Fruit fly (Drosophila melanogaster) whole organism, embryonic: ENCODE measurements around the gene Fbxl7.
A peak's percentile ranks its signal among the peaks of the same experiment; 100 is the strongest.

Experiments
- Abd-B ChIP-seq: fragments of 200-800 bp; sonication (Bioruptor generic); optimal IDR thresholded peaks from 2 replicates; lab custom pipeline; 2018; ENCODE audit warnings: missing biosample characterization, mild to moderate bottlenecking, missing genetic modification characterization, moderate library complexity
- Adf1 ChIP-seq: fragments of 200-800 bp; sonication (Bioruptor generic); IDR thresholded peaks from 2 replicates; pipeline ENCODE4 v1.3.6; 2022; ENCODE audit warnings: missing biosample characterization, missing genetic modification characterization
- CG11456 ChIP-seq: fragments of 200-800 bp; sonication (Bioruptor generic); IDR thresholded peaks from 3 replicates; pipeline ENCODE4 v1.3.6; 2022; ENCODE audit warnings: missing biosample characterization, missing genetic modification characterization
- CG11696 ChIP-seq: fragments of 200-800 bp; sonication (Bioruptor generic); IDR thresholded peaks from 2 replicates; pipeline ENCODE4 v1.3.6; 2022; ENCODE audit warnings: missing biosample characterization, missing genetic modification characterization
- CG14860 ChIP-seq: fragments of 200-800 bp; sonication (Bioruptor generic); IDR thresholded peaks from 3 replicates; pipeline ENCODE4 v1.3.6; 2022; ENCODE audit warnings: missing biosample characterization, missing genetic modification characterization; ENCODE audit not compliant: partially characterized antibody
- CG1603 ChIP-seq: fragments of 200-800 bp; sonication (Bioruptor generic); optimal IDR thresholded peaks from 2 replicates; lab custom pipeline; 2019; ENCODE audit warnings: missing biosample characterization, mild to moderate bottlenecking, missing genetic modification characterization, moderate library complexity
- CG17568 ChIP-seq: fragments of 200-800 bp; sonication (Bioruptor generic); optimal IDR thresholded peaks from 2 replicates; lab custom pipeline; 2018; ENCODE audit warnings: missing biosample characterization, mild to moderate bottlenecking, missing genetic modification characterization, moderate library complexity
- CG17802 ChIP-seq: fragments of 200-800 bp; sonication (Bioruptor generic); optimal IDR thresholded peaks from 2 replicates; lab custom pipeline; 2018; ENCODE audit warnings: missing biosample characterization, mild to moderate bottlenecking, missing genetic modification characterization, moderate library complexity
- CG18599 ChIP-seq: fragments of 200-800 bp; sonication (Bioruptor generic); optimal IDR thresholded peaks from 3 replicates; lab custom pipeline; 2017; ENCODE audit warnings: missing biosample characterization, missing genetic modification characterization, mild to moderate bottlenecking, moderate library complexity, missing genetic modification reagents
- CG18764 ChIP-seq: fragments of 200-800 bp; sonication (Bioruptor generic); optimal IDR thresholded peaks from 3 replicates; lab custom pipeline; 2016; ENCODE audit warnings: missing biosample characterization, missing genetic modification characterization
- CG3163 ChIP-seq: fragments of 200-800 bp; sonication (Bioruptor generic); optimal IDR thresholded peaks from 3 replicates; lab custom pipeline; 2016; ENCODE audit warnings: missing biosample characterization, missing genetic modification characterization
- CG3281 ChIP-seq: fragments of 200-800 bp; sonication (Bioruptor generic); optimal IDR thresholded peaks from 3 replicates; lab custom pipeline; 2017; ENCODE audit warnings: missing biosample characterization, mild to moderate bottlenecking, missing genetic modification characterization
- CG34422 ChIP-seq: fragments of 200-800 bp; sonication (Bioruptor generic); IDR thresholded peaks from 3 replicates; pipeline ENCODE4 v1.3.6; 2022; ENCODE audit warnings: missing biosample characterization, missing genetic modification characterization
- CG4360 ChIP-seq: fragments of 200-800 bp; sonication (Bioruptor generic); IDR thresholded peaks from 2 replicates; pipeline ENCODE4 v1.3.6; 2022; ENCODE audit warnings: missing biosample characterization, missing genetic modification characterization
- CG6175 ChIP-seq: fragments of 200-800 bp; sonication (Bioruptor generic); IDR thresholded peaks from 3 replicates; pipeline ENCODE4 v1.3.6; 2022; ENCODE audit warnings: missing biosample characterization, missing genetic modification characterization
- CG6254 ChIP-seq: fragments of 200-800 bp; sonication (Bioruptor generic); optimal IDR thresholded peaks from 3 replicates; lab custom pipeline; 2017; ENCODE audit warnings: mild to moderate bottlenecking, missing biosample characterization, missing genetic modification reagents, missing genetic modification characterization
- CG6854 ChIP-seq: fragments of 200-800 bp; sonication (Bioruptor generic); optimal IDR thresholded peaks from 3 replicates; lab custom pipeline; 2017; ENCODE audit warnings: missing biosample characterization, mild to moderate bottlenecking, missing genetic modification characterization
- CG8290 ChIP-seq, 3 experiments: fragments of 200-800 bp; sonication (Bioruptor generic); optimal IDR thresholded peaks; 2 replicates each; lab custom pipeline; 2016 to 2019; ENCODE audit warnings: missing biosample characterization in 3 of 3, missing genetic modification characterization in 3 of 3, mild to moderate bottlenecking in 2 of 3, moderate library complexity in 1 of 3
- CG8765 ChIP-seq: fragments of 200-800 bp; sonication (Bioruptor generic); IDR thresholded peaks from 2 replicates; pipeline ENCODE4 v1.3.6; 2022; ENCODE audit warnings: missing biosample characterization, missing genetic modification characterization
- CG9215 ChIP-seq: fragments of 200-800 bp; sonication (Bioruptor generic); IDR thresholded peaks from 2 replicates; pipeline ENCODE4 v1.3.6; 2022; ENCODE audit warnings: missing biosample characterization, missing genetic modification characterization
- CG9727 ChIP-seq: fragments of 200-800 bp; sonication (Bioruptor generic); optimal IDR thresholded peaks from 3 replicates; lab custom pipeline; 2017; ENCODE audit warnings: missing biosample characterization, mild to moderate bottlenecking, missing genetic modification characterization
- Hand ChIP-seq: fragments of 200-800 bp; sonication (Bioruptor generic); optimal IDR thresholded peaks from 2 replicates; lab custom pipeline; 2017; ENCODE audit warnings: mild to moderate bottlenecking, missing biosample characterization, missing genetic modification reagents, missing genetic modification characterization
- Hsf ChIP-seq: fragments of 200-800 bp; sonication (Bioruptor generic); optimal IDR thresholded peaks from 3 replicates; lab custom pipeline; 2016; ENCODE audit warnings: missing biosample characterization, missing genetic modification characterization
- NK7.1 ChIP-seq: fragments of 200-800 bp; sonication (Bioruptor generic); optimal IDR thresholded peaks from 3 replicates; lab custom pipeline; 2016; ENCODE audit warnings: missing biosample characterization, missing genetic modification characterization
- Nf-YA ChIP-seq: fragments of 200-800 bp; sonication (Bioruptor generic); IDR thresholded peaks from 2 replicates; pipeline ENCODE4 v1.3.6; 2022; ENCODE audit warnings: missing biosample characterization, missing genetic modification characterization
- Nf-YB ChIP-seq: fragments of 200-800 bp; sonication (Bioruptor generic); optimal IDR thresholded peaks from 3 replicates; lab custom pipeline; 2019; ENCODE audit warnings: missing biosample characterization, mild to moderate bottlenecking, missing genetic modification characterization, moderate library complexity
- Rx ChIP-seq: fragments of 200-800 bp; sonication (Bioruptor generic); IDR thresholded peaks from 2 replicates; pipeline ENCODE4 v1.3.6; 2022; ENCODE audit warnings: missing biosample characterization, missing genetic modification characterization
- Side ChIP-seq: fragments of 200-800 bp; sonication (Bioruptor generic); optimal IDR thresholded peaks from 2 replicates; lab custom pipeline; 2016; ENCODE audit warnings: missing biosample characterization, missing genetic modification characterization
- Xrp1 ChIP-seq: fragments of 200-800 bp; sonication (Bioruptor generic); IDR thresholded peaks from 2 replicates; pipeline ENCODE4 v1.3.6; 2022; ENCODE audit warnings: missing biosample characterization, missing genetic modification characterization
- bab2 ChIP-seq: fragments of 200-800 bp; sonication (Bioruptor generic); optimal IDR thresholded peaks from 2 replicates; lab custom pipeline; 2016; ENCODE audit warnings: missing biosample characterization, missing genetic modification characterization
- br ChIP-seq: fragments of >200 bp; optimal IDR thresholded peaks from 2 replicates; lab custom pipeline; 2017
- caup ChIP-seq: fragments of 200-800 bp; sonication (Bioruptor generic); optimal IDR thresholded peaks from 3 replicates; lab custom pipeline; 2017; ENCODE audit warnings: missing biosample characterization, mild to moderate bottlenecking, missing genetic modification characterization, moderate library complexity; ENCODE audit not compliant: severe bottlenecking
- chif ChIP-seq, 2 experiments: fragments of 200-800 bp; sonication (Bioruptor generic); optimal IDR thresholded peaks; 3 replicates each; lab custom pipeline; 2016; ENCODE audit warnings: missing biosample characterization in 2 of 2, missing genetic modification characterization in 2 of 2
- ci ChIP-seq: fragments of 200-800 bp; sonication (Bioruptor generic); IDR thresholded peaks from 3 replicates; pipeline ENCODE4 v1.3.6; 2022; ENCODE audit warnings: missing biosample characterization, missing genetic modification characterization
- dati ChIP-seq: fragments of 200-800 bp; sonication (Bioruptor generic); IDR thresholded peaks from 2 replicates; pipeline ENCODE4 v1.3.6; 2022; ENCODE audit warnings: missing biosample characterization, missing genetic modification characterization
- dmrt11E ChIP-seq: fragments of 200-800 bp; sonication (Bioruptor generic); optimal IDR thresholded peaks from 3 replicates; lab custom pipeline; 2018; ENCODE audit warnings: missing biosample characterization, mild to moderate bottlenecking, missing genetic modification characterization, moderate library complexity
- ems ChIP-seq: fragments of 200-800 bp; sonication (Bioruptor generic); optimal IDR thresholded peaks from 3 replicates; lab custom pipeline; 2016; ENCODE audit warnings: missing biosample characterization, missing genetic modification characterization
- fd3F ChIP-seq: fragments of 200-800 bp; sonication (Bioruptor generic); optimal IDR thresholded peaks from 2 replicates; lab custom pipeline; 2018; ENCODE audit warnings: missing biosample characterization, mild to moderate bottlenecking, missing genetic modification characterization, moderate library complexity
- fd64A ChIP-seq: fragments of 200-800 bp; sonication (Bioruptor generic); optimal IDR thresholded peaks from 3 replicates; lab custom pipeline; 2018; ENCODE audit warnings: missing biosample characterization, mild to moderate bottlenecking, missing genetic modification characterization
- gsb ChIP-seq: fragments of 200-800 bp; sonication (Bioruptor generic); IDR thresholded peaks from 2 replicates; pipeline ENCODE4 v1.3.6; 2022; ENCODE audit warnings: missing biosample characterization, missing genetic modification characterization
- gt ChIP-seq: fragments of 200-800 bp; sonication (Bioruptor generic); IDR thresholded peaks from 2 replicates; pipeline ENCODE4 v1.3.6; 2022; ENCODE audit warnings: missing biosample characterization, missing genetic modification characterization
- kah ChIP-seq: fragments of 200-800 bp; sonication (Bioruptor generic); optimal IDR thresholded peaks from 2 replicates; lab custom pipeline; 2018; ENCODE audit warnings: missing biosample characterization, mild to moderate bottlenecking, missing genetic modification characterization
- klu ChIP-seq: fragments of 200-800 bp; sonication (Bioruptor generic); IDR thresholded peaks from 2 replicates; pipeline ENCODE4 v1.3.6; 2022; ENCODE audit warnings: missing biosample characterization, missing genetic modification characterization
- lab ChIP-seq: fragments of 200-800 bp; sonication (Bioruptor generic); optimal IDR thresholded peaks from 3 replicates; lab custom pipeline; 2017; ENCODE audit warnings: missing biosample characterization, missing genetic modification characterization, mild to moderate bottlenecking, moderate library complexity, missing genetic modification reagents
- nerfin-2 ChIP-seq: fragments of 200-800 bp; sonication (Bioruptor generic); IDR thresholded peaks from 2 replicates; pipeline ENCODE4 v1.3.6; 2022; ENCODE audit warnings: missing biosample characterization, missing genetic modification characterization; ENCODE audit not compliant: partially characterized antibody
- p53 ChIP-seq: fragments of 200-800 bp; sonication (Bioruptor generic); optimal IDR thresholded peaks from 2 replicates; lab custom pipeline; 2016; ENCODE audit warnings: missing biosample characterization, missing genetic modification characterization
- ro ChIP-seq: fragments of 200-800 bp; sonication (Bioruptor generic); IDR thresholded peaks from 2 replicates; pipeline ENCODE4 v1.3.6; 2022; ENCODE audit warnings: missing biosample characterization, missing genetic modification characterization
- slou ChIP-seq: fragments of 200-800 bp; sonication (Bioruptor generic); optimal IDR thresholded peaks from 3 replicates; lab custom pipeline; 2016; ENCODE audit warnings: missing biosample characterization, missing genetic modification characterization
- sna ChIP-seq: fragments of 200-800 bp; sonication (Bioruptor generic); IDR thresholded peaks from 2 replicates; pipeline ENCODE4 v1.3.6; 2022; ENCODE audit warnings: missing biosample characterization, missing genetic modification characterization; ENCODE audit not compliant: partially characterized antibody
- tna ChIP-seq: fragments of 200-800 bp; sonication (Bioruptor generic); IDR thresholded peaks from 2 replicates; pipeline ENCODE4 v1.3.6; 2022; ENCODE audit warnings: missing biosample characterization, missing genetic modification characterization; ENCODE audit not compliant: partially characterized antibody
- zen2 ChIP-seq: fragments of 200-800 bp; sonication (Bioruptor generic); IDR thresholded peaks from 3 replicates; pipeline ENCODE4 v1.3.6; 2022; ENCODE audit warnings: missing biosample characterization, missing genetic modification characterization; ENCODE audit not compliant: partially characterized antibody

The Fbxl7 gene

DNA sequence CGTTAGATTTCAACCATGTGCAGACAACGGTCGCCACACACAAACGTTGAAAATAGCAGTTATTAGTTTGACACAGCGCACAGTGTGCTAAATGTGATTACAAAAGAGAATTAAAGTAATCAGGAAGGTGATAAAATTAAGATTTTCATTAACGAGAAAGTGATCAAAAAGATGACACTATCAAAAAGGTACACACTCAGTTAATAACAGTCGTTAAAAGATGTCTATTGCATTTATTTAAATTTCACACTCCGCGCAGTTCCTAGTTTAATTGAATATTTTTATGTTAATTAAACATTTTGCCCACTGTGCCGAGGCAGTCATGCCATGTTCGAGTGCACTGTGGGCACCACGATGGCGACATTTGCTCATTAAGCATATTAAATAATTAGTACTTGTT, 6.5 kb downstream of the Fbxl7 start (continued):
- TF ChIP-seq CG1603 (tag; lab: Kevin White, UChicago) (peak; percentile 31), klu (no peak), CG4360 (GFP tag; lab: Robert Waterston, UW) (no peak), fd64A (no peak), CG3281 (GFP tag; lab: Kevin White, UChicago) (no peak), lab (GFP tag; lab: Kevin White, UChicago) (peak; percentile 34), nerfin-2 (GFP tag; lab: Robert Waterston, UW) (no peak), CG3163 (no peak), CG34422 (GFP tag; lab: Robert Waterston, UW) (no peak), tna (GFP tag; lab: Robert Waterston, UW) (no peak), Hsf (no peak), bab2 (GFP tag; lab: Kevin White, UChicago) (no peak), CG17802 (tag; lab: Kevin White, UChicago) (no peak), CG14860 (GFP tag; lab: Robert Waterston, UW) (no peak), ems (GFP tag; lab: Kevin White, UChicago) (no peak), Side (no peak), slou (GFP tag; lab: Kevin White, UChicago) (no peak), CG6254 (GFP tag; lab: Kevin White, UChicago) (no peak), CG6175 (GFP tag; lab: Robert Waterston, UW) (no peak), Abd-B (GFP tag; lab: Kevin White, UChicago) (peak; percentile 9), chif (GFP tag; optimal IDR thresholded peaks at IDR 0.05; lab: Kevin White, UChicago) (no peak), dati (no peak), CG9215 (peak; percentile 18; the same call in 1 of the 2 replicates), CG8290 (GFP tag; optimal IDR thresholded peaks at IDR 0.05; lab: Kevin White, UChicago) (no peak), CG8290 (tag; optimal IDR thresholded peaks at IDR 0.05; lab: Kevin White, UChicago) (no peak), CG11456 (GFP tag; lab: Robert Waterston, UW) (no peak), fd3F (no peak), ci (GFP tag; lab: Robert Waterston, UW) (no peak), br (lab: Kevin White, UChicago) (no peak), Rx (GFP tag; lab: Robert Waterston, UW) (no peak), Adf1 (GFP tag; lab: Robert Waterston, UW) (no peak), dmrt11E (tag; lab: Kevin White, UChicago) (no peak), gsb (no peak), CG8765 (GFP tag; lab: Robert Waterston, UW) (no peak), gt (no peak), Nf-YB (GFP tag; lab: Kevin White, UChicago) (no peak), CG18764 (GFP tag; lab: Kevin White, UChicago) (no peak), CG11696 (GFP tag; lab: Robert Waterston, UW) (no peak), sna (GFP tag; lab: Robert Waterston, UW) (no peak), kah (GFP tag; lab: Kevin White, UChicago) (no peak), Xrp1 (peak; percentile 57; the same call in 1 of the 2 replicates), NK7.1 (GFP tag; lab: Kevin White, UChicago) (no peak), Nf-YA (GFP tag; lab: Robert Waterston, UW) (no peak), CG18599 (GFP tag; lab: Kevin White, UChicago) (peak; percentile 12), ro (GFP tag; lab: Robert Waterston, UW) (no peak), CG9727 (GFP tag; lab: Kevin White, UChicago) (peak; percentile 15), caup (GFP tag; lab: Kevin White, UChicago) (no peak), p53 (no peak), CG6854 (GFP tag; lab: Kevin White, UChicago) (no peak), zen2 (GFP tag; lab: Robert Waterston, UW) (no peak), CG17568 (peak; percentile 15), Hand (GFP tag; lab: Kevin White, UChicago) (no peak)
